Worm (Caenorhabditis elegans): ENCODE measurements around the gene K01A11.1.

The K01A11.1 gene

DNA sequence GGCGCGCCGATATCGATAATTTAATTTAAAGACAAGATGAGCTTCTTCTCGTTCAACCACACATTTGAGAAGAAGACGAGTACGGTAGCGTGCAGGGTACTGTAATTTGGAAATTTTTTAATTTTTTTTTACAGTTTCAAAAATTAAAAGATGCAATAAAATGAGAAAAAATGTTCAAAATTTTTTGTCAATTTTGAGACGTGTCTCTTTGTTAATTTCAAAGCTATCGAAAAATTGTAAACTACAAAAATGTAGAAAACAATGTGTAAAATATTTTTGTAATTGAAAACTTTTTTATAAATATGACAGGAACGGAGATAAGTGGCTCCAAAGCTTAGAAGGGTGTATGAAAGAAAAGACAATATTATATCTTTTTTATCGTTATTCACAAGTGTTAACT, at the start of gene K01A11.1:
TSS of gene K01A11.1 (minus strand) at position 101 of the 400 bp plus-strand sequence.
- TF ChIP-seq egl-43 (GFP tag; IDR thresholded peaks at IDR 0.05) = no peak
- no peak for TF ChIP-seq set-16 (GFP tag; IDR thresholded peaks at IDR 0.05)
- no peak for TF ChIP-seq dve-1 (tag; optimal IDR thresholded peaks at IDR 0.05; ENCODE audit: insufficient read depth)
- TF ChIP-seq tag-97 (GFP tag; IDR thresholded peaks at IDR 0.05) = no peak
- no peak for TF ChIP-seq D1046.2 (GFP tag; IDR thresholded peaks at IDR 0.05)
- no peak for TF ChIP-seq aha-1 (tag)
- TF ChIP-seq madf-9 (GFP tag; conservative IDR thresholded peaks at IDR 0.05) = no peak
- TF ChIP-seq ceh-82 (tag; optimal IDR thresholded peaks at IDR 0.05) = no peak
- TF ChIP-seq spr-3 (GFP tag; optimal IDR thresholded peaks at IDR 0.05) = no peak
- no peak for TF ChIP-seq fkh-10 (GFP tag; optimal IDR thresholded peaks at IDR 0.05)

ce11 chrIII:3480950-3481349, 49.7 kb upstream of the K01A11.1 start:
- TF ChIP-seq F26F4.8 (GFP tag; conservative IDR thresholded peaks at IDR 0.05) = no peak
- TF ChIP-seq hlh-11 (tag; optimal IDR thresholded peaks at IDR 0.05) = no peak
- TF ChIP-seq madf-9 (GFP tag; conservative IDR thresholded peaks at IDR 0.05) = no peak
- no peak for TF ChIP-seq rbr-2 (tag; optimal IDR thresholded peaks at IDR 0.05)
- TF ChIP-seq mxl-3 (GFP tag; optimal IDR thresholded peaks at IDR 0.05) = no peak

ce11 chrIII:3480236-3480635, 49.0 kb upstream of the K01A11.1 start:
- TF ChIP-seq Y5F2A.4 (GFP tag; optimal IDR thresholded peaks at IDR 0.05) = no peak
- TF ChIP-seq aha-1 (tag) = peak; percentile 50
- TF ChIP-seq ztf-11 (tag; optimal IDR thresholded peaks at IDR 0.05) = no peak
- TF ChIP-seq daf-16 (GFP tag; optimal IDR thresholded peaks at IDR 0.05) = no peak
- TF ChIP-seq daf-16 (tag; optimal IDR thresholded peaks at IDR 0.05) = no peak
- peak; percentile 6 for TF ChIP-seq nhr-28 (tag; optimal IDR thresholded peaks at IDR 0.05)
- TF ChIP-seq daf-8 (GFP tag; IDR thresholded peaks at IDR 0.05) = no peak

DNA sequence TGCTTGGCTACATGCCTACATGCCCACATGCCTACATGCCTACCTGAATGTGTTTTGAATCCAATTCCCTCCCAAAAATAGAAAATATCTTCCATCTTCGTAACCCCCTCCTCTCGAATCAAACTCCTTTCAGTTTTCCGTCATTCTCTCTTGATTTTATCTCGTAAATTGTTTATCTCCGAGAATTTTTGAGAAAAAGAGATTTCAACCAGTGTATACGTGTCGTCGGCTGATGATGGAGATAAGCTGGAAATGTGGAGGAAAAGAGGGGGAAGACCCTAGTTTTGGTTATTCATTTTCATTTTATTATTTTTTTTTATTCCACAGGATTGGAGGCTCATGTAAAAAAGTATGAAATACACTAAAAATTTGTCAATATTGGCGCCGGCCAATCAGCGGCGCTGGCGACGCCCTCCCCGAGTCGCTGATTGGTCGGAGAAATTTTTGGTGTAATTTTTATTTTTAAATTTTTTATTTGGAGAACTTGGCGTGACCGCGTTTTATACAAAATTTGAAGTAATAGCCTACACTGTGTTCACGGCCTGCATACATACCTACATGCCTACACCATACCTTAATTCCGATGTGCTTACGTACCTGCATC, 47.6 kb upstream of the K01A11.1 start:
- TF ChIP-seq T26A8.4 (GFP tag; IDR thresholded peaks at IDR 0.05) = no peak
- TF ChIP-seq dmd-9 (GFP tag; IDR thresholded peaks at IDR 0.05) = no peak
- TF ChIP-seq unc-62 (GFP tag; optimal IDR thresholded peaks at IDR 0.05 in 1 of 2) = no peak
- no peak for TF ChIP-seq unc-62 (tag; optimal IDR thresholded peaks at IDR 0.05)
- TF ChIP-seq ceh-44 (GFP tag; IDR thresholded peaks at IDR 0.05) = no peak
- no peak for TF ChIP-seq snpc-1.2 (GFP tag; IDR thresholded peaks at IDR 0.05)

DNA sequence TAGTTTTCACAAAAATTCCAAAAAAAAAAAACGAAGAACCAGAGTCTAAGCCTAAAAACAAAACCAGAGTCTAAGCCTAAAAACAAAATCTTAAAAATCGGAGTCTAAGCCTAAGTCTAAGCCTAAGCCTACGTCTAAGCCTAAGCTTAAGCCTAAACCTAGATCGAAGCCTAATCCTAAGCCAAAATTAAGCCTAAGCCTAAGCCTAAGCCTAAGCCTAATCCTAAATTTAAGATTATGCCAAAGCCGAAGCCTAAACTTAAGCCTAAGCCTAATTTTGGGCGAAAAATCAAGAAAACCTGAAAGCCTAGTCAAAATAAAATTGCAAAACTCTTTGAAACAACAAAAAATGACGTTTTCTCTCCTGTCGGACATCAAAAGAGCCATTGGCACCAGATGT, 46.1 kb upstream of the K01A11.1 start:
- peak in 1 of 2 experiments; percentile 81 for TF ChIP-seq unc-62 (GFP tag; optimal IDR thresholded peaks at IDR 0.05 in 1 of 2)
- TF ChIP-seq unc-62 (tag; optimal IDR thresholded peaks at IDR 0.05) = no peak
- no peak for TF ChIP-seq F10B5.3 (tag; optimal IDR thresholded peaks at IDR 0.05)
- no peak for TF ChIP-seq mes-2 (tag; optimal IDR thresholded peaks at IDR 0.05; ENCODE audit: poor library complexity, severe bottlenecking)
- TF ChIP-seq nhr-76 (tag; optimal IDR thresholded peaks at IDR 0.05) = no peak
- no peak for TF ChIP-seq mxl-3 (GFP tag; optimal IDR thresholded peaks at IDR 0.05)
- TF ChIP-seq Y48G9A.11 (GFP tag; IDR thresholded peaks at IDR 0.05) = no peak
- no peak for TF ChIP-seq rbr-2 (tag; optimal IDR thresholded peaks at IDR 0.05)

DNA sequence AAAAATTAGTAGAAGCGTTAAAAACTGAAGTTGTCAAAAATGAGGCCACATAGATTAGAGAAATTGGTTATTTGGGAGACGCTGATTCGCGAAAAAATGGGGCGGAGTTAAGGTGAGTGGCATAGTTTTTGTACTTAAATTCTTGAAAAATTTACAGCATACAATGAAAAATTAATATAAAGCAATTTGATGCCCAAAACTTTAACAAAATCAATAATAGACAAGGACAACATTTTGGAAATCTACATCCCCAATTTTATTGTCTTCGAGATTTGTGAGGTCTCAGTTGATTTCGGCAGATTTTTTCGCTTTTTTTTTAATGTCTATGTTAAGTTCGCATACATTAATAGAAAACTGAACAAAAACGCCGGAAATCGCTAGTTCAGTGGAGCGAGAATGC, 45.0 kb upstream of the K01A11.1 start:
- TF ChIP-seq unc-130 (GFP tag; optimal IDR thresholded peaks at IDR 0.05) = peak; percentile 19
- TF ChIP-seq spr-3 (GFP tag; optimal IDR thresholded peaks at IDR 0.05) = no peak
- TF ChIP-seq F44E2.7 (GFP tag; IDR thresholded peaks at IDR 0.05) = no peak
- TF ChIP-seq hif-1 (tag; optimal IDR thresholded peaks at IDR 0.05) = peak in 1 of 2 experiments; percentile 81
- TF ChIP-seq mes-2 (tag; optimal IDR thresholded peaks at IDR 0.05; ENCODE audit: poor library complexity, severe bottlenecking) = peak; percentile 42

Data from whole organism, L4 larva.